Fruit fly (Drosophila melanogaster): Measurements from ENCODE around the gene vap.

The vap gene

dm6 chrX:15969577-15969976 is 36.0 kb downstream of the vap start:
- TF ChIP-seq CG5204 (GFP tag; optimal IDR thresholded peaks at IDR 0.05), result no peak
- TF ChIP-seq tj (GFP tag; optimal IDR thresholded peaks at IDR 0.05), result no peak
- TF ChIP-seq CG33017 (tag; optimal IDR thresholded peaks at IDR 0.05), result no peak
- TF ChIP-seq Crg-1 (GFP tag; optimal IDR thresholded peaks at IDR 0.05), result no peak
- no peak for TF ChIP-seq CG7045 (GFP tag; optimal IDR thresholded peaks at IDR 0.05)

dm6 chrX:15950056-15950455 is 55.6 kb downstream of the vap start:
- TF ChIP-seq cnc (optimal IDR thresholded peaks at IDR 0.05), result no peak
- no peak for TF ChIP-seq Mnt (GFP tag; optimal IDR thresholded peaks at IDR 0.05)
- no peak for TF ChIP-seq CG1620 (GFP tag; optimal IDR thresholded peaks at IDR 0.05)
- TF ChIP-seq CG14711 (tag; optimal IDR thresholded peaks at IDR 0.05), result no peak
- TF ChIP-seq CG7045 (GFP tag; optimal IDR thresholded peaks at IDR 0.05), result no peak

All from whole organism, adult.